Fruit fly (Drosophila melanogaster): ENCODE data around the gene eIF2D.

eIF2D gene

dm6 chr3R:29151621-29152092, at the start of gene eIF2D (continued):
- TF ChIP-seq CG9817 (tag; optimal IDR thresholded peaks at IDR 0.05): peak; percentile 46
- peak; percentile 19; the same call in 1 of the 2 replicates for TF ChIP-seq Scr (GFP tag; IDR thresholded peaks at IDR 0.05; ENCODE audit: partially characterized antibody)
- TF ChIP-seq CG17359 (tag; optimal IDR thresholded peaks at IDR 0.05): peak; percentile 63
- peak; percentile 62 for TF ChIP-seq CG9932 (GFP tag; IDR thresholded peaks at IDR 0.05)
- peak; percentile 87 for TF ChIP-seq row (GFP tag; IDR thresholded peaks at IDR 0.05)
- no peak for TF ChIP-seq CG16813 (GFP tag; IDR thresholded peaks at IDR 0.05; ENCODE audit: partially characterized antibody)
- peak; percentile 19 for TF ChIP-seq Nf-YB (GFP tag; optimal IDR thresholded peaks at IDR 0.05)
- TF ChIP-seq en (GFP tag; optimal IDR thresholded peaks at IDR 0.05): no peak
- peak; percentile 20 for TF ChIP-seq Bdp1 (GFP tag; optimal IDR thresholded peaks at IDR 0.05)
- peak; percentile 78 for TF ChIP-seq MBD-R2 (GFP tag; IDR thresholded peaks at IDR 0.05)
- TF ChIP-seq Atf-2 (GFP tag; optimal IDR thresholded peaks at IDR 0.05): no peak
- peak; percentile 10; the same call in 1 of the 2 replicates for TF ChIP-seq esg (GFP tag; conservative IDR thresholded peaks at IDR 0.05)
- no peak for TF ChIP-seq CG1647 (GFP tag; optimal IDR thresholded peaks at IDR 0.05)
- TF ChIP-seq Stat92E (GFP tag; optimal IDR thresholded peaks at IDR 0.05): no peak
- TF ChIP-seq Spps (tag; optimal IDR thresholded peaks at IDR 0.05): peak; percentile 35
- no peak for TF ChIP-seq ro (GFP tag; IDR thresholded peaks at IDR 0.05)
- peak; percentile 90 for TF ChIP-seq pros (GFP tag; optimal IDR thresholded peaks at IDR 0.05)
- peak in 1 of 2 experiments; percentile 41 for TF ChIP-seq insv (GFP tag; optimal IDR thresholded peaks at IDR 0.05)
- peak; percentile 46 for TF ChIP-seq B-H2 (GFP tag; optimal IDR thresholded peaks at IDR 0.05)
- peak; percentile 20 for TF ChIP-seq CG30020 (tag; optimal IDR thresholded peaks at IDR 0.05)
- no peak for TF ChIP-seq CG9876 (GFP tag; optimal IDR thresholded peaks at IDR 0.05)
- no peak for TF ChIP-seq run (tag; optimal IDR thresholded peaks at IDR 0.05)
- no peak for TF ChIP-seq cg (GFP tag; optimal IDR thresholded peaks at IDR 0.05)
- TF ChIP-seq gcm2 (GFP tag; optimal IDR thresholded peaks at IDR 0.05): no peak
- TF ChIP-seq nau (GFP tag; optimal IDR thresholded peaks at IDR 0.05): no peak
- peak; percentile 71 for TF ChIP-seq CG12391 (tag; optimal IDR thresholded peaks at IDR 0.05)
- peak; percentile 81 for TF ChIP-seq CG17829 (tag; optimal IDR thresholded peaks at IDR 0.05)
- peak; percentile 51 for TF ChIP-seq CG4820 (GFP tag; optimal IDR thresholded peaks at IDR 0.05)
- TF ChIP-seq ase (GFP tag; IDR thresholded peaks at IDR 0.05): no peak
- 0 out of 4 replicates have a peak, but pooled peaks have one; percentile 8 for TF ChIP-seq Gug (GFP tag; IDR thresholded peaks at IDR 0.05)
- TF ChIP-seq luna (GFP tag; optimal IDR thresholded peaks at IDR 0.05): no peak
- no peak for TF ChIP-seq CG1792 (GFP tag; optimal IDR thresholded peaks at IDR 0.05)
- TF ChIP-seq Hr51 (GFP tag; optimal IDR thresholded peaks at IDR 0.05): peak in 1 of 2 experiments; percentile 67
- peak; percentile 53 for TF ChIP-seq Bteb2 (GFP tag; optimal IDR thresholded peaks at IDR 0.05)
- no peak; the same call in 1 of the 2 replicates for TF ChIP-seq CG31224 (GFP tag; IDR thresholded peaks at IDR 0.05)
- TF ChIP-seq CG34422 (GFP tag; IDR thresholded peaks at IDR 0.05): peak; percentile 74; the same call in 1 of the 3 replicates
- TF ChIP-seq gfzf (GFP tag; optimal IDR thresholded peaks at IDR 0.05): peak; percentile 1
- TF ChIP-seq CG10267 (tag; optimal IDR thresholded peaks at IDR 0.05): peak; percentile 73
- peak; percentile 36 for TF ChIP-seq ATbp (GFP tag; optimal IDR thresholded peaks at IDR 0.05)
- peak; percentile 51; the same call in 1 of the 2 replicates for TF ChIP-seq sob (GFP tag; IDR thresholded peaks at IDR 0.05)
- peak; percentile 45 for TF ChIP-seq mam (GFP tag; optimal IDR thresholded peaks at IDR 0.05)
- TF ChIP-seq Dref (GFP tag; IDR thresholded peaks at IDR 0.05): no peak
- TF ChIP-seq gt (GFP tag; IDR thresholded peaks at IDR 0.05): no peak
- TF ChIP-seq HmgD (GFP tag; optimal IDR thresholded peaks at IDR 0.05): peak; percentile 20
- peak; percentile 26 for TF ChIP-seq gcm (GFP tag; optimal IDR thresholded peaks at IDR 0.05)
- no peak for TF ChIP-seq CG6791 (GFP tag; IDR thresholded peaks at IDR 0.05; ENCODE audit: partially characterized antibody)
- peak; percentile 74 for TF ChIP-seq CG2678 (tag; optimal IDR thresholded peaks at IDR 0.05)
- TF ChIP-seq CG2712 (tag; optimal IDR thresholded peaks at IDR 0.05): peak; percentile 78
- TF ChIP-seq Atf6 (GFP tag; IDR thresholded peaks at IDR 0.05): peak; percentile 74
- peak; percentile 63 for TF ChIP-seq PHDP (tag; optimal IDR thresholded peaks at IDR 0.05)

Measured in whole organism, embryonic.